Worm (Caenorhabditis elegans): ENCODE data around the gene his-24.

Gene his-24

DNA sequence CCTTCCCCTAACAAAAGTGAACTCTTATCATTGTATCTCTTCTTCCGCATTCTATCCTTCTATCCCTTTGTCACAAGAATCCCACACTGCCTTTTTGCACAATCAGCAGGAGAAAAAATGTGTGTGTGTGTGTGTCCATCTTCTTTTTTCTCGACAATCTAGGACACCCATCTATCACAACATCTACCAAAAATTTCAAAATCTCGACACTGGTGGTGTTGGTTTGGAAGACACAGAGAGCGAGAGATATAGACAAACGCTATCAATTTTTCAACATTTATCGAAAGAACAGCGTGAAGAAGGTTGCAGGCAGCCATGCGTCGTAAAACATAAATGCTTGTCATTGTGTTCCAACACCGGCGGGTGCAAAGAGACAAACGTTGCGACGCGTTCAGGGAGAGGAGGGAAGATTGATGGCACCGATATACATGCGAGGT lies 18.9 kb downstream of the his-24 start (continued):
- no peak for TF ChIP-seq pha-4 (tag; optimal IDR thresholded peaks at IDR 0.05)
- peak; percentile 12 for TF ChIP-seq lin-15B (tag; optimal IDR thresholded peaks at IDR 0.05)
- no peak for TF ChIP-seq mdl-1 (tag; optimal IDR thresholded peaks at IDR 0.05)
- no peak for TF ChIP-seq nhr-67 (tag; optimal IDR thresholded peaks at IDR 0.05)
- no peak for TF ChIP-seq nhr-76 (tag; optimal IDR thresholded peaks at IDR 0.05)
- TF ChIP-seq eor-1 (tag; optimal IDR thresholded peaks at IDR 0.05) = no peak
- no peak for TF ChIP-seq fkh-2 (tag; optimal IDR thresholded peaks at IDR 0.05)

DNA sequence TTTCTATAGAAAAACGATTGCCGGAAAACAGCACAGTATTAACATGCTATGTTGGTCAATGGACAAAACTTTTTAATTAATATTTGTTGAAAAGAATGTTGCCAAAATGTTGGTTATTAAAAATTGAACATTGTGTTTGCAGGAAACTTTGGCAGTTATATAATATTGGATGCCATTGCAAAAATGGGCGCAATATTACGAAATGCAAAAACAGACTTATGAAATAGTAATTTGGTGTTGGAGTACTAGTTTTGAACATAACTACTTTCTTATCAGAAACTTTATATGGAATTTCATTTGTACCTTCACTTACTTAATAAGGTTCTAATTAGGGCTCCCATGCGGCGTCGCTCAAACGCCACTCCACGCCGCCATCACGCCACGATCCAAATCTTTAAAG lies 20.5 kb downstream of the his-24 start:
- TF ChIP-seq tbx-2 (tag; optimal IDR thresholded peaks at IDR 0.05) = no peak
- TF ChIP-seq ceh-82 (tag; optimal IDR thresholded peaks at IDR 0.05) = no peak
- TF ChIP-seq hmg-11 (tag; optimal IDR thresholded peaks at IDR 0.05) = no peak
- no peak for TF ChIP-seq eor-1 (tag; optimal IDR thresholded peaks at IDR 0.05)
- no peak for TF ChIP-seq ceh-16 (tag; optimal IDR thresholded peaks at IDR 0.05)
- TF ChIP-seq fkh-10 (GFP tag; optimal IDR thresholded peaks at IDR 0.05) = no peak
- no peak for TF ChIP-seq ZK546.5 (tag; optimal IDR thresholded peaks at IDR 0.05)
- TF ChIP-seq nhr-43 (tag; optimal IDR thresholded peaks at IDR 0.05; ENCODE audit: poor library complexity, severe bottlenecking) = no peak

DNA sequence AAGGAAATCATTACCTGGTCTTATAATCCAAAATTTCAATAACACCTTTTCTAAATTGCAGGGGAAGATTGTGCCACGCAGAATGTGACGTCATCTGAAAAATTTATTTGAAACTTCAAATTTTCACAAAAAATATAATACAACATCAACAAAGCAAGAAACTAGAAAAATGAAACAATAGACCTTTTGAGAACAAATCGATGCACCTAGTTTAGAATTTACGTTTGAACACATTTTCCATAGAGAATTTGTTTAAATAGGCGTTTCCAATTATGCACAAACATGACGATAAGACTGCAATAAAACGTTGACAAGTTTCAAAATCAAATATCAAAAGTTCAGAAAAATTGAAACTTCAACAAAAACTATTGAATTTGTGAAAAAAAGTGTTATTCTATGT lies 22.9 kb downstream of the his-24 start, which contains the start of gene fbxa-141:
fbxa-141 (minus strand) TSS at position 101 of the 400 bp plus-strand sequence.
- TF ChIP-seq R02D3.7 (tag; optimal IDR thresholded peaks at IDR 0.05) (no peak), nfya-1 (tag; optimal IDR thresholded peaks at IDR 0.05; ENCODE audit: insufficient read depth) (no peak), nhr-43 (tag; optimal IDR thresholded peaks at IDR 0.05; ENCODE audit: poor library complexity, severe bottlenecking) (no peak), elt-2 (tag; optimal IDR thresholded peaks at IDR 0.05) (no peak), nhr-28 (tag; optimal IDR thresholded peaks at IDR 0.05) (no peak), daf-12 (tag; optimal IDR thresholded peaks at IDR 0.05) (no peak), nhr-77 (tag; optimal IDR thresholded peaks at IDR 0.05) (no peak), ceh-9 (tag; optimal IDR thresholded peaks at IDR 0.05) (no peak), elt-1 (tag; optimal IDR thresholded peaks at IDR 0.05) (no peak), nhr-67 (tag; optimal IDR thresholded peaks at IDR 0.05) (no peak), jun-1 (tag; optimal IDR thresholded peaks at IDR 0.05) (no peak), snpc-4 (tag; optimal IDR thresholded peaks at IDR 0.05) (no peak), nhr-76 (tag; optimal IDR thresholded peaks at IDR 0.05) (no peak), unc-39 (tag; optimal IDR thresholded peaks at IDR 0.05) (no peak), zag-1 (tag; optimal IDR thresholded peaks at IDR 0.05) (no peak), fkh-2 (tag; optimal IDR thresholded peaks at IDR 0.05) (no peak), sea-2 (GFP tag; optimal IDR thresholded peaks at IDR 0.05) (no peak), elt-3 (tag; optimal IDR thresholded peaks at IDR 0.05) (no peak), hmg-11 (tag; optimal IDR thresholded peaks at IDR 0.05) (no peak)

DNA sequence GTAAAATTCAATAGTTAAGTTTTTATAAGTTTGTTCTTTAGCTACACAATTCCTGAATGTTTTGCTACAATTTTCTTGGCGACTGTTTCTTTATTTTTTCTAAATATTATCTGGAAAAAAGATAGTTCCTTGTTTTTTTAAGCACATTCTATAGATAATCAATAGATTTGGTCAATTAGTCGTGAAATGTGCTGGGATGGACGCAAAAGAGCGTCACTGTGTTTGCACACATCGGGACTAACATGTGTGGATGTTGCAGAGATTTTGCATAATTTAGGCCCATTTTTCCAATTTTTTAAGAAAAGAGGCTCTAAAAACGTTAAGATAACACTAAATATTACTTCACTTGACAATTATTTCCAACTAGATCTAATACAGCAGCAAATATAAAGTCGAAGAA lies 23.6 kb downstream of the his-24 start:
- TF ChIP-seq pha-4 (tag; optimal IDR thresholded peaks at IDR 0.05) (peak; percentile 12), nfya-1 (tag; optimal IDR thresholded peaks at IDR 0.05; ENCODE audit: insufficient read depth) (peak; percentile 4), lin-39 (tag; optimal IDR thresholded peaks at IDR 0.05) (peak; percentile 37), fkh-2 (tag; optimal IDR thresholded peaks at IDR 0.05) (no peak), egl-5 (tag; optimal IDR thresholded peaks at IDR 0.05) (peak; percentile 60)

DNA sequence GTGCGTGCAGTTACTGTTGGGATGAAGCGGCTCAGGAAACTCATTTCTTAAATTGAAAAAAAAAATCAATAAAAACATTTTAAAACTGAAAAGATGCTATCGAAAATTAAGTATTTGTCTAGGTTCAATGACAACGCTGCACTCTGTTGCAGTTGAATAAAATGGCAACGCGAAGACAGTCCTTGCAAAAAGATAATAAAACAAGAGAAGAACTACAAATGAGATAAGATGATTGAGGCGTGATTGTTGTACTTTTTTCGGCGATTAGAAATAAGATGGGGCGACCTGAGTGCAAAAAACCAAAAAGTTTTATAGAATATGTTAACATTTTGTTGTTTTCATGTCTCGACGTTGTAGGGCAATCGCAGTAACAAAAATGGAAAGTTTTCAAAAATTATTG lies 25.1 kb downstream of the his-24 start, which contains the start of gene gcsh-1:
gcsh-1 (minus strand) TSS at position 46 of the 400 bp plus-strand sequence.
- no peak for TF ChIP-seq unc-39 (tag; optimal IDR thresholded peaks at IDR 0.05)
- no peak for TF ChIP-seq fkh-10 (GFP tag; optimal IDR thresholded peaks at IDR 0.05)
- TF ChIP-seq elt-3 (tag; optimal IDR thresholded peaks at IDR 0.05) = no peak
- no peak for TF ChIP-seq zag-1 (tag; optimal IDR thresholded peaks at IDR 0.05)
- TF ChIP-seq nhr-43 (tag; optimal IDR thresholded peaks at IDR 0.05; ENCODE audit: poor library complexity, severe bottlenecking) = no peak
- TF ChIP-seq nhr-237 (tag; optimal IDR thresholded peaks at IDR 0.05) = no peak
- TF ChIP-seq nhr-25 (tag; optimal IDR thresholded peaks at IDR 0.05) = no peak
- TF ChIP-seq R02D3.7 (tag; optimal IDR thresholded peaks at IDR 0.05) = no peak
- peak; percentile 45 for TF ChIP-seq pqm-1 (tag; optimal IDR thresholded peaks at IDR 0.05)
- no peak for TF ChIP-seq ceh-82 (tag; optimal IDR thresholded peaks at IDR 0.05)
- TF ChIP-seq nfya-1 (tag; optimal IDR thresholded peaks at IDR 0.05; ENCODE audit: insufficient read depth) = no peak
- TF ChIP-seq ceh-16 (tag; optimal IDR thresholded peaks at IDR 0.05) = no peak
- peak; percentile 62 for TF ChIP-seq elt-2 (tag; optimal IDR thresholded peaks at IDR 0.05)
- no peak for TF ChIP-seq nhr-67 (tag; optimal IDR thresholded peaks at IDR 0.05)
